Worm (Caenorhabditis elegans) whole organism, L4 larva: Measurements from ENCODE around the gene dgn-1.
A peak's percentile ranks its signal among the peaks of the same experiment; 100 is the strongest.

ENCODE experiments used
- D1046.2 ChIP-seq: fragments of 200-800 bp; sonication (Bioruptor generic); IDR thresholded peaks from 2 replicates; pipeline ENCODE4 v1.3.6; 2022; ENCODE audit warnings: missing genetic modification characterization, missing compliant biosample characterization
- F10B5.3 ChIP-seq: sonication (generic microtip); optimal IDR thresholded peaks from 2 replicates; lab custom pipeline; 2016; ENCODE audit warnings: mild to moderate bottlenecking, missing genetic modification characterization, missing compliant biosample characterization
- F26F4.8 ChIP-seq: fragments of 200-800 bp; sonication (Bioruptor generic); conservative IDR thresholded peaks from 2 replicates; pipeline ENCODE4 v1.3.6; 2022; ENCODE audit warnings: missing genetic modification characterization, missing compliant biosample characterization
- F37D6.2 ChIP-seq: sonication (generic microtip); optimal IDR thresholded peaks from 2 replicates; lab custom pipeline; 2016; ENCODE audit warnings: mild to moderate bottlenecking, missing genetic modification characterization, missing compliant biosample characterization
- F44E2.7 ChIP-seq: fragments of 200-800 bp; sonication (Bioruptor generic); IDR thresholded peaks from 2 replicates; pipeline ENCODE4 v2.1.2; 2022; ENCODE audit warnings: missing genetic modification characterization, missing compliant biosample characterization
- Y105C5A.15 ChIP-seq: fragments of 200-800 bp; sonication (Bioruptor generic); IDR thresholded peaks from 2 replicates; pipeline ENCODE4 v1.3.6; 2022; ENCODE audit warnings: missing genetic modification characterization, missing compliant biosample characterization
- ZK337.2 ChIP-seq: fragments of 200-800 bp; sonication (Bioruptor generic); IDR thresholded peaks from 2 replicates; pipeline ENCODE4 v1.3.6; 2022; ENCODE audit warnings: missing genetic modification reagents, missing genetic modification characterization, missing compliant biosample characterization
- ZK546.5 ChIP-seq, 2 experiments: sonication (generic microtip); optimal IDR thresholded peaks; 2 replicates each; lab custom pipeline; 2017; ENCODE audit warnings: missing biosample characterization in 2 of 2, missing genetic modification characterization in 2 of 2
- attf-4 ChIP-seq: sonication (generic microtip); optimal IDR thresholded peaks from 3 replicates; lab custom pipeline; 2017; ENCODE audit warnings: missing biosample characterization, missing genetic modification characterization
- ceh-32 ChIP-seq: sonication (generic microtip); optimal IDR thresholded peaks from 2 replicates; lab custom pipeline; 2016; ENCODE audit warnings: mild to moderate bottlenecking, missing genetic modification characterization, missing compliant biosample characterization; ENCODE audit not compliant: poor library complexity
- ceh-82 ChIP-seq: sonication (generic microtip); optimal IDR thresholded peaks from 2 replicates; lab custom pipeline; 2017; ENCODE audit warnings: missing biosample characterization, missing genetic modification characterization
- ces-1 ChIP-seq: fragments of 150-350 bp; sonication (generic microtip); optimal IDR thresholded peaks from 4 replicates; lab custom pipeline; 2014; ENCODE audit warnings: missing biosample characterization, missing genetic modification reagents, missing genetic modification characterization
- cey-2 ChIP-seq: sonication (generic microtip); optimal IDR thresholded peaks from 3 replicates; lab custom pipeline; 2017; ENCODE audit warnings: missing genetic modification characterization, mild to moderate bottlenecking, missing compliant biosample characterization, antibody characterized with exemption, borderline replicate concordance; ENCODE audit not compliant: insufficient read depth
- dmd-8 ChIP-seq: fragments of 200-800 bp; sonication (Bioruptor generic); IDR thresholded peaks from 2 replicates; pipeline ENCODE4 v1.3.6; 2022; ENCODE audit warnings: missing genetic modification characterization, missing compliant biosample characterization
- egl-27 ChIP-seq: sonication (generic microtip); optimal IDR thresholded peaks from 3 replicates; lab custom pipeline; 2017; ENCODE audit warnings: missing biosample characterization, missing genetic modification reagents, missing genetic modification characterization
- hif-1 ChIP-seq, 2 experiments: sonication (generic microtip); optimal IDR thresholded peaks; 2 replicates each; lab custom pipeline; 2016 to 2017; ENCODE audit warnings: missing compliant biosample characterization in 2 of 2, missing genetic modification characterization in 2 of 2, missing genetic modification reagents in 2 of 2, missing genotype in 2 of 2, mild to moderate bottlenecking in 1 of 2
- hlh-11 ChIP-seq: fragments of 200-800 bp; sonication (Bioruptor generic); optimal IDR thresholded peaks from 2 replicates; lab custom pipeline; 2018; ENCODE audit warnings: mild to moderate bottlenecking, missing genetic modification characterization, missing compliant biosample characterization
- jun-1 ChIP-seq: fragments of 150-350 bp; optimal IDR thresholded peaks from 2 replicates; lab custom pipeline; 2014; ENCODE audit warnings: missing biosample characterization, missing genetic modification reagents, missing genetic modification characterization
- lin-29 ChIP-seq: fragments of 200-800 bp; sonication (Bioruptor generic); IDR thresholded peaks from 2 replicates; pipeline ENCODE4 v1.3.6; 2022; ENCODE audit warnings: missing genetic modification reagents, missing genetic modification characterization, missing compliant biosample characterization
- lin-39 ChIP-seq: fragments of 150-350 bp; optimal IDR thresholded peaks from 2 replicates; lab custom pipeline; 2014; ENCODE audit warnings: missing biosample characterization, missing genetic modification reagents, missing genetic modification characterization
- lsy-2 ChIP-seq, 2 experiments: fragments of 150-350 bp in 1 of 2; sonication (generic microtip) in 1 of 2; optimal IDR thresholded peaks; 2 replicates each; lab custom pipeline; 2014 to 2017; ENCODE audit warnings: missing biosample characterization in 2 of 2, missing genetic modification characterization in 2 of 2
- madf-5 ChIP-seq, 2 experiments: fragments of 200-800 bp; sonication (Bioruptor generic); IDR thresholded peaks; 2 replicates each; pipeline ENCODE4 v1.3.6; 2022; ENCODE audit warnings: missing compliant biosample characterization in 2 of 2, missing genetic modification characterization in 2 of 2
- mdl-1 ChIP-seq, 2 experiments: fragments of 150-350 bp in 1 of 2; sonication (generic microtip) in 1 of 2; optimal IDR thresholded peaks; 2 replicates each; lab custom pipeline; 2014 to 2017; ENCODE audit warnings: missing biosample characterization in 2 of 2, missing genetic modification characterization in 2 of 2
- mdt-29 ChIP-seq: fragments of 200-800 bp; sonication (Bioruptor generic); IDR thresholded peaks from 2 replicates; pipeline ENCODE4 v1.3.6; 2022; ENCODE audit warnings: missing genetic modification reagents, missing genetic modification characterization, missing compliant biosample characterization
- mes-2 ChIP-seq: sonication (generic microtip); optimal IDR thresholded peaks from 2 replicates; lab custom pipeline; 2016; ENCODE audit warnings: missing genotype, mild to moderate bottlenecking, missing genetic modification characterization, missing compliant biosample characterization; ENCODE audit not compliant: poor library complexity, severe bottlenecking
- mxl-3 ChIP-seq: fragments of 200-800 bp; sonication (Bioruptor generic); optimal IDR thresholded peaks from 2 replicates; lab custom pipeline; 2018; ENCODE audit warnings: mild to moderate bottlenecking, missing genetic modification characterization, missing compliant biosample characterization
- nhr-10 ChIP-seq: fragments of 150-350 bp; optimal IDR thresholded peaks from 2 replicates; lab custom pipeline; 2014; ENCODE audit warnings: missing biosample characterization, missing genetic modification characterization
- nhr-111 ChIP-seq: fragments of 200-800 bp; sonication (Bioruptor generic); optimal IDR thresholded peaks from 2 replicates; lab custom pipeline; 2018; ENCODE audit warnings: mild to moderate bottlenecking, missing genetic modification characterization, missing compliant biosample characterization
- rbr-2 ChIP-seq: sonication (generic microtip); optimal IDR thresholded peaks from 2 replicates; lab custom pipeline; 2016; ENCODE audit warnings: missing genotype, missing genetic modification characterization, missing compliant biosample characterization
- sdz-12 ChIP-seq: fragments of 200-800 bp; sonication (Bioruptor generic); optimal IDR thresholded peaks from 2 replicates; lab custom pipeline; 2018; ENCODE audit warnings: mild to moderate bottlenecking, missing genetic modification characterization, missing compliant biosample characterization
- unc-62 ChIP-seq, 3 experiments: fragments of 150-350 bp in 1 of 3; sonication (generic microtip); optimal IDR thresholded peaks in 2 of 3; peaks in 1 of 3; 1 replicate in 1 of 3; 2 replicates in 2 of 3; lab custom pipeline; 2014 to 2017; ENCODE audit warnings: missing biosample characterization in 3 of 3, missing genetic modification characterization in 3 of 3, missing genetic modification reagents in 3 of 3, missing genotype in 1 of 3
- zfp-2 ChIP-seq: sonication (generic microtip); optimal IDR thresholded peaks from 2 replicates; lab custom pipeline; 2016; ENCODE audit warnings: mild to moderate bottlenecking, missing genetic modification characterization, missing compliant biosample characterization
- ztf-11 ChIP-seq: fragments of 150-350 bp; optimal IDR thresholded peaks from 2 replicates; lab custom pipeline; 2014; ENCODE audit warnings: missing biosample characterization, missing genetic modification characterization
- ztf-7 ChIP-seq: fragments of 150-350 bp; optimal IDR thresholded peaks from 2 replicates; lab custom pipeline; 2014; ENCODE audit warnings: missing biosample characterization, missing genetic modification characterization

Gene dgn-1

ce11 chrX:10963453-10964046 lies 34.8 kb upstream of the dgn-1 start, which contains the start of gene nas-10 (continued):
- TF ChIP-seq lsy-2 (tag; optimal IDR thresholded peaks at IDR 0.05; lab: Kevin White, UChicago) (no peak), nhr-10 (tag; lab: Kevin White, UChicago) (no peak), F26F4.8 (peak; percentile 82), ceh-32 (tag; lab: Kevin White, UChicago) (no peak), ztf-11 (tag; lab: Kevin White, UChicago) (no peak), mdt-29 (GFP tag; lab: Robert Waterston, UW) (no peak), sdz-12 (GFP tag; lab: Kevin White, UChicago) (peak; percentile 64), hif-1 (tag; optimal IDR thresholded peaks at IDR 0.05; lab: Kevin White, UChicago) (peak; percentile 5 to 60), unc-62 (GFP tag; optimal IDR thresholded peaks at IDR 0.05 in 1 of 2; lab: Kevin White, UChicago) (peak in 1 of 2 experiments; percentile 21), unc-62 (tag; optimal IDR thresholded peaks at IDR 0.05; lab: Kevin White, UChicago) (no peak), ZK337.2 (GFP tag; lab: Robert Waterston, UW) (peak; percentile 68), jun-1 (tag; lab: Kevin White, UChicago) (no peak), madf-5 (GFP tag; IDR thresholded peaks at IDR 0.05; lab: Robert Waterston, UW) (peak; percentile 34 to 87; a peak in 2 of 4 replicates), dmd-8 (GFP tag; lab: Robert Waterston, UW) (peak; percentile 82), F37D6.2 (tag; lab: Kevin White, UChicago) (peak; percentile 62), mes-2 (tag; lab: Kevin White, UChicago) (peak; percentile 79), lin-39 (tag; lab: Kevin White, UChicago) (no peak), cey-2 (tag; lab: Kevin White, UChicago) (no peak), F10B5.3 (tag; lab: Kevin White, UChicago) (peak; percentile 43), lin-29 (GFP tag; lab: Robert Waterston, UW) (0 out of 2 replicates have a peak, but pooled peaks have one; percentile 47), ZK546.5 (tag; optimal IDR thresholded peaks at IDR 0.05; lab: Kevin White, UChicago) (no peak), D1046.2 (GFP tag; lab: Robert Waterston, UW) (no peak)

- TF ChIP-seq unc-62 (GFP tag; optimal IDR thresholded peaks at IDR 0.05 in 1 of 2; lab: Kevin White, UChicago) = peak in 1 of 2 experiments; percentile 95
- TF ChIP-seq unc-62 (tag; optimal IDR thresholded peaks at IDR 0.05; lab: Kevin White, UChicago) = no peak
- TF ChIP-seq Y105C5A.15 = no peak
These were observed 32.9 kb upstream of the dgn-1 start for ce11 chrX:10961724-10962123.

- TF ChIP-seq egl-27 (tag; lab: Kevin White, UChicago) = no peak
- TF ChIP-seq F44E2.7 (GFP tag; lab: Robert Waterston, UW) = no peak
- no peak for TF ChIP-seq nhr-111 (GFP tag; lab: Kevin White, UChicago)
- no peak for TF ChIP-seq mdl-1 (tag; optimal IDR thresholded peaks at IDR 0.05; lab: Kevin White, UChicago)
- TF ChIP-seq mxl-3 (GFP tag; lab: Kevin White, UChicago) = no peak
- no peak for TF ChIP-seq ztf-11 (tag; lab: Kevin White, UChicago)
- TF ChIP-seq ceh-82 = no peak
- no peak for TF ChIP-seq lin-39 (tag; lab: Kevin White, UChicago)
- TF ChIP-seq lin-29 (GFP tag; lab: Robert Waterston, UW) = no peak
- TF ChIP-seq attf-4 (tag; lab: Kevin White, UChicago) = no peak
- TF ChIP-seq nhr-10 (tag; lab: Kevin White, UChicago) = no peak
- TF ChIP-seq ces-1 (GFP tag; lab: Kevin White, UChicago) = no peak
- no peak for TF ChIP-seq rbr-2 (tag; lab: Kevin White, UChicago)
- TF ChIP-seq ztf-7 = no peak
- no peak for TF ChIP-seq hlh-11 (tag; lab: Kevin White, UChicago)
- TF ChIP-seq zfp-2 (tag; lab: Kevin White, UChicago) = no peak
- TF ChIP-seq, all 104 proteins: peak for 0
These were observed 30.3 kb upstream of the dgn-1 start, which contains the start of gene K09C8.2 for ce11 chrX:10959136-10959535. TSS of gene K09C8.2 (plus strand) at chrX:10959436.
